Worm (Caenorhabditis elegans) whole organism, late embryonic: ENCODE results near the gene H13N06.7.

Source experiments
- K09A11.1 ChIP-seq: sonication (generic microtip); optimal IDR thresholded peaks from 2 replicates; lab custom pipeline; 2017; ENCODE audit warnings: antibody characterized with exemption, mild to moderate bottlenecking, missing genetic modification characterization, missing compliant biosample characterization; ENCODE audit not compliant: insufficient read depth
- Y22D7AL.16 ChIP-seq: sonication (generic microtip); optimal IDR thresholded peaks from 2 replicates; lab custom pipeline; 2016; ENCODE audit warnings: missing genetic modification characterization, missing compliant biosample characterization
- ceh-22 ChIP-seq: sonication (generic microtip); optimal IDR thresholded peaks from 2 replicates; lab custom pipeline; 2017; ENCODE audit warnings: missing biosample characterization, missing genetic modification characterization
- ceh-24 ChIP-seq: sonication (generic microtip); optimal IDR thresholded peaks from 2 replicates; lab custom pipeline; 2016; ENCODE audit warnings: mild to moderate bottlenecking, missing genetic modification characterization, missing compliant biosample characterization
- ceh-30 ChIP-seq: fragments of 150-350 bp; optimal IDR thresholded peaks from 2 replicates; lab custom pipeline; 2014; ENCODE audit warnings: missing biosample characterization, missing genetic modification characterization
- ceh-31 ChIP-seq: sonication (generic microtip); optimal IDR thresholded peaks from 2 replicates; lab custom pipeline; 2016; ENCODE audit warnings: missing genetic modification characterization, missing compliant biosample characterization
- ceh-34 ChIP-seq: sonication (generic microtip); optimal IDR thresholded peaks from 2 replicates; lab custom pipeline; 2016; ENCODE audit warnings: mild to moderate bottlenecking, missing genetic modification characterization, missing compliant biosample characterization
- ceh-6 ChIP-seq: fragments of 200-800 bp; sonication (Bioruptor generic); optimal IDR thresholded peaks from 2 replicates; lab custom pipeline; 2018; ENCODE audit warnings: mild to moderate bottlenecking, missing genetic modification characterization, missing compliant biosample characterization
- che-1 ChIP-seq: sonication (generic microtip); optimal IDR thresholded peaks from 2 replicates; lab custom pipeline; 2016; ENCODE audit warnings: mild to moderate bottlenecking, missing genetic modification characterization, missing compliant biosample characterization
- dmd-4 ChIP-seq: sonication (generic microtip); optimal IDR thresholded peaks from 2 replicates; lab custom pipeline; 2016; ENCODE audit warnings: borderline replicate concordance, missing genetic modification characterization, missing compliant biosample characterization
- elt-4 ChIP-seq: sonication (generic microtip); optimal IDR thresholded peaks from 2 replicates; lab custom pipeline; 2016; ENCODE audit warnings: missing genetic modification characterization, missing compliant biosample characterization
- hlh-30 ChIP-seq: sonication (generic microtip); optimal IDR thresholded peaks from 2 replicates; lab custom pipeline; 2017; ENCODE audit warnings: antibody characterized with exemption, missing genetic modification characterization, missing compliant biosample characterization; ENCODE audit not compliant: insufficient read depth
- lim-6 ChIP-seq: sonication (generic microtip); optimal IDR thresholded peaks from 2 replicates; lab custom pipeline; 2016; ENCODE audit warnings: missing genetic modification characterization, missing compliant biosample characterization
- lin-11 ChIP-seq: fragments of 200-800 bp; sonication (Bioruptor generic); optimal IDR thresholded peaks from 2 replicates; lab custom pipeline; 2018; ENCODE audit warnings: mild to moderate bottlenecking, missing genetic modification characterization, missing compliant biosample characterization
- madf-2 ChIP-seq: sonication (generic microtip); optimal IDR thresholded peaks from 2 replicates; lab custom pipeline; 2017; ENCODE audit warnings: missing genetic modification characterization, missing compliant biosample characterization
- mec-3 ChIP-seq: sonication (generic microtip); optimal IDR thresholded peaks from 2 replicates; lab custom pipeline; 2016; ENCODE audit warnings: borderline replicate concordance, missing genetic modification characterization, missing compliant biosample characterization
- nhr-232 ChIP-seq: sonication (generic microtip); optimal IDR thresholded peaks from 2 replicates; lab custom pipeline; 2016; ENCODE audit warnings: missing genetic modification characterization, missing compliant biosample characterization
- odd-2 ChIP-seq: sonication (generic microtip); optimal IDR thresholded peaks from 2 replicates; lab custom pipeline; 2017; ENCODE audit warnings: antibody characterized with exemption, mild to moderate bottlenecking, missing genetic modification characterization, missing compliant biosample characterization
- pat-9 ChIP-seq: fragments of 200-800 bp; sonication (Bioruptor generic); optimal IDR thresholded peaks from 2 replicates; lab custom pipeline; 2018; ENCODE audit warnings: mild to moderate bottlenecking, missing genetic modification characterization, moderate library complexity, missing compliant biosample characterization
- pax-1 ChIP-seq: fragments of 150-350 bp; optimal IDR thresholded peaks from 2 replicates; lab custom pipeline; 2014; ENCODE audit warnings: missing biosample characterization, missing genetic modification characterization
- pha-2 ChIP-seq: sonication (generic microtip); optimal IDR thresholded peaks from 2 replicates; lab custom pipeline; 2017; ENCODE audit warnings: mild to moderate bottlenecking, missing genetic modification characterization, missing compliant biosample characterization
- pha-4 ChIP-seq: fragments of 150-350 bp; optimal IDR thresholded peaks from 2 replicates; lab custom pipeline; 2018; ENCODE audit warnings: missing biosample characterization, missing genetic modification reagents, missing genetic modification characterization
- pros-1 ChIP-seq: fragments of 150-350 bp; optimal IDR thresholded peaks from 2 replicates; lab custom pipeline; 2014; ENCODE audit warnings: missing biosample characterization, missing genetic modification reagents, missing genetic modification characterization
- ref-2 ChIP-seq: sonication (generic microtip); optimal IDR thresholded peaks from 2 replicates; lab custom pipeline; 2016; ENCODE audit warnings: missing genetic modification characterization, missing compliant biosample characterization
- rnt-1 ChIP-seq: sonication (generic microtip); optimal IDR thresholded peaks from 2 replicates; lab custom pipeline; 2016; ENCODE audit warnings: missing genetic modification characterization, missing compliant biosample characterization
- sdc-2 ChIP-seq: sonication (generic microtip); optimal IDR thresholded peaks from 2 replicates; lab custom pipeline; 2016; ENCODE audit warnings: missing genotype, missing genetic modification characterization, missing compliant biosample characterization
- sox-2 ChIP-seq: fragments of 200-800 bp; sonication (Bioruptor generic); IDR thresholded peaks from 2 replicates; pipeline ENCODE4 v1.3.6; 2022; ENCODE audit warnings: missing genetic modification reagents, missing genetic modification characterization, missing compliant biosample characterization
- tbx-7 ChIP-seq: sonication (generic microtip); optimal IDR thresholded peaks from 2 replicates; lab custom pipeline; 2016; ENCODE audit warnings: missing genotype, missing genetic modification characterization, missing compliant biosample characterization
- unc-42 ChIP-seq: sonication (generic microtip); optimal IDR thresholded peaks from 2 replicates; lab custom pipeline; 2016; ENCODE audit warnings: missing genotype, missing genetic modification characterization, missing compliant biosample characterization
- unc-55 ChIP-seq: sonication (generic microtip); optimal IDR thresholded peaks from 2 replicates; lab custom pipeline; 2017; ENCODE audit warnings: missing biosample characterization, missing genetic modification reagents, missing genetic modification characterization
- ztf-16 ChIP-seq: sonication (generic microtip); optimal IDR thresholded peaks from 2 replicates; lab custom pipeline; 2017; ENCODE audit warnings: missing genetic modification characterization, missing compliant biosample characterization

The H13N06.7 gene

ce11 chrX:15502455-15503174 is at the start of gene H13N06.7:
Gene H13N06.7 (plus strand): TSS chrX:15503124.
- TF ChIP-seq pax-1 (tag; lab: Kevin White, UChicago): no peak

ce11 chrX:15465050-15465449 is 37.9 kb upstream of the H13N06.7 start:
- TF ChIP-seq nhr-232 (tag; lab: Kevin White, UChicago): no peak
- peak; percentile 32 for TF ChIP-seq unc-42 (tag; lab: Kevin White, UChicago)
- no peak for TF ChIP-seq pros-1 (tag; lab: Kevin White, UChicago)
- TF ChIP-seq lin-11 (tag; lab: Kevin White, UChicago): no peak

ce11 chrX:15466032-15466431 is 36.9 kb upstream of the H13N06.7 start, which contains the start of gene sprr-1:
Gene sprr-1 (plus strand): TSS chrX:15466300.
- TF ChIP-seq Y22D7AL.16: no peak

- TF ChIP-seq ref-2 (tag; lab: Kevin White, UChicago): no peak
- no peak for TF ChIP-seq ztf-16
- no peak for TF ChIP-seq K09A11.1
- no peak for TF ChIP-seq sox-2
- TF ChIP-seq dmd-4 (tag; lab: Kevin White, UChicago): no peak
- no peak for TF ChIP-seq ceh-30 (tag; lab: Kevin White, UChicago)
- TF ChIP-seq ceh-24: no peak
- TF ChIP-seq ceh-34 (tag; lab: Kevin White, UChicago): no peak
- TF ChIP-seq lim-6: no peak
- no peak for TF ChIP-seq ceh-31
- no peak for TF ChIP-seq madf-2 (tag; lab: Kevin White, UChicago)
- TF ChIP-seq elt-4 (tag; lab: Kevin White, UChicago): no peak
- no peak for TF ChIP-seq che-1 (tag; lab: Kevin White, UChicago)
- no peak for TF ChIP-seq pha-4 (tag; lab: Kevin White, UChicago)
- TF ChIP-seq ceh-6 (GFP tag; lab: Kevin White, UChicago): no peak
- TF ChIP-seq tbx-7 (tag; lab: Kevin White, UChicago): no peak
- no peak for TF ChIP-seq pha-2
- TF ChIP-seq pat-9 (tag; lab: Kevin White, UChicago): no peak
- TF ChIP-seq nhr-232 (tag; lab: Kevin White, UChicago): no peak
Observed at ce11 chrX:15468657-15469056, 34.3 kb upstream of the H13N06.7 start.

ce11 chrX:15469957-15470548 is 32.9 kb upstream of the H13N06.7 start:
- TF ChIP-seq rnt-1 (peak; percentile 84), ceh-31 (no peak)

- TF ChIP-seq odd-2 (tag; lab: Kevin White, UChicago): no peak
- no peak for TF ChIP-seq ref-2 (tag; lab: Kevin White, UChicago)
- TF ChIP-seq sdc-2 (tag; lab: Kevin White, UChicago): no peak
- no peak for TF ChIP-seq madf-2 (tag; lab: Kevin White, UChicago)
- no peak for TF ChIP-seq mec-3 (tag; lab: Kevin White, UChicago)
- no peak for TF ChIP-seq unc-42 (tag; lab: Kevin White, UChicago)
- no peak for TF ChIP-seq unc-55 (GFP tag; lab: Kevin White, UChicago)
- TF ChIP-seq hlh-30 (tag; lab: Kevin White, UChicago): no peak
- no peak for TF ChIP-seq ceh-22 (tag; lab: Kevin White, UChicago)
- TF ChIP-seq ceh-31: no peak
- no peak for TF ChIP-seq ceh-34 (tag; lab: Kevin White, UChicago)
Observed at ce11 chrX:15477309-15477708, 25.6 kb upstream of the H13N06.7 start, which contains the start of gene exc-1. Gene exc-1 (minus strand): TSS chrX:15477409.
